Worm (Caenorhabditis elegans): ENCODE measurements around the gene AC3.5.

DNA sequence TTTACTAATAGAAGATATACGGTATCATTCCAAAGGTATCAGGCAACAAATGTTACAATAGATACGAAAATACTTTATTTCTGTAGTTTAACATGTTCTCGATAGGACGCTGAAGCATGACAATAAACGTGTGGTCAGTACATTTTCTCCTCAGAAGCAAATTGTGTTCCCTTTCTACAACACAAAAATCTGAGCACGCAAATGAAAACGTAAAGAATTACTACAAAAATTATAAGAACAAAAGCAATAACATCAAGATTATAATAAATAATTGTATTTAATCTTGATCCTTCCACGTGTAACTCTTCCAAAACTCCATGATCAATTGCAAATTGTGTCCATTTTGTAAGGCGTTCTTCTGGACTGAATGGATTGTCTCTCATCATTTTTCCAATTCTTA lies 8.6 kb upstream of the AC3.5 start:
- TF ChIP-seq elt-3 (tag; optimal IDR thresholded peaks at IDR 0.05) (no peak), snpc-4 (tag; optimal IDR thresholded peaks at IDR 0.05) (no peak), lsy-2 (tag; optimal IDR thresholded peaks at IDR 0.05) (no peak), ztf-11 (tag; optimal IDR thresholded peaks at IDR 0.05) (no peak), dmd-4 (tag; optimal IDR thresholded peaks at IDR 0.05) (no peak), unc-62 (GFP tag; optimal IDR thresholded peaks at IDR 0.05) (no peak), skn-1 (tag; optimal IDR thresholded peaks at IDR 0.05) (no peak)
